Fruit fly (Drosophila melanogaster) whole organism, embryonic: Measurements from ENCODE around the gene CG1640.

Source experiments
- Bdp1 ChIP-seq: fragments of 200-800 bp; sonication (Bioruptor generic); optimal IDR thresholded peaks from 3 replicates; lab custom pipeline; 2016; ENCODE audit warnings: missing biosample characterization, missing genetic modification characterization
- CG10431 ChIP-seq: fragments of 200-800 bp; sonication (Bioruptor generic); optimal IDR thresholded peaks from 3 replicates; lab custom pipeline; 2018; ENCODE audit warnings: missing biosample characterization, mild to moderate bottlenecking, missing genetic modification characterization
- CG10979 ChIP-seq: fragments of 200-800 bp; sonication (Bioruptor generic); optimal IDR thresholded peaks from 2 replicates; lab custom pipeline; 2018; ENCODE audit warnings: missing biosample characterization, mild to moderate bottlenecking, missing genetic modification characterization, moderate library complexity
- CG11560 ChIP-seq: fragments of 200-800 bp; sonication (Bioruptor generic); IDR thresholded peaks from 3 replicates; pipeline ENCODE4 v1.3.6; 2022; ENCODE audit warnings: missing biosample characterization, missing genetic modification characterization
- CG12942 ChIP-seq: fragments of 200-800 bp; sonication (Bioruptor generic); optimal IDR thresholded peaks from 3 replicates; lab custom pipeline; 2016; ENCODE audit warnings: missing biosample characterization, missing genetic modification characterization
- CG14667 ChIP-seq: fragments of 200-800 bp; sonication (Bioruptor generic); IDR thresholded peaks from 2 replicates; pipeline ENCODE4 v1.3.6; 2022; ENCODE audit warnings: missing biosample characterization, missing genetic modification characterization
- CG14965 ChIP-seq: fragments of 200-800 bp; sonication (Bioruptor generic); optimal IDR thresholded peaks from 2 replicates; lab custom pipeline; 2016; ENCODE audit warnings: missing biosample characterization, missing genetic modification characterization, borderline replicate concordance
- CG15601 ChIP-seq: fragments of 200-800 bp; sonication (Bioruptor generic); optimal IDR thresholded peaks from 3 replicates; lab custom pipeline; 2019; ENCODE audit warnings: missing biosample characterization, mild to moderate bottlenecking, missing genetic modification characterization, moderate library complexity
- CG1647 ChIP-seq: fragments of 200-800 bp; sonication (Bioruptor generic); optimal IDR thresholded peaks from 3 replicates; lab custom pipeline; 2016; ENCODE audit warnings: missing biosample characterization, missing genetic modification characterization
- CG16813 ChIP-seq: fragments of 200-800 bp; sonication (Bioruptor generic); IDR thresholded peaks from 3 replicates; pipeline ENCODE4 v1.3.6; 2022; ENCODE audit warnings: missing biosample characterization, missing genetic modification characterization; ENCODE audit not compliant: partially characterized antibody
- CG17385 ChIP-seq: fragments of 200-800 bp; sonication (Bioruptor generic); optimal IDR thresholded peaks from 3 replicates; lab custom pipeline; 2018; ENCODE audit warnings: missing biosample characterization, mild to moderate bottlenecking, missing genetic modification characterization
- CG1832 ChIP-seq: fragments of 200-800 bp; sonication (Bioruptor generic); optimal IDR thresholded peaks from 2 replicates; lab custom pipeline; 2017; ENCODE audit warnings: missing biosample characterization, mild to moderate bottlenecking, missing genetic modification characterization, inconsistent platforms
- CG18476 ChIP-seq: fragments of 200-800 bp; sonication (Bioruptor generic); optimal IDR thresholded peaks from 2 replicates; lab custom pipeline; 2016; ENCODE audit warnings: missing biosample characterization, mild to moderate bottlenecking, missing genetic modification characterization
- CG2199 ChIP-seq: fragments of 200-800 bp; sonication (Bioruptor generic); IDR thresholded peaks from 3 replicates; pipeline ENCODE4 v1.3.6; 2022; ENCODE audit warnings: missing biosample characterization, missing genetic modification characterization
- CG34224 ChIP-seq: fragments of 200-800 bp; sonication (Bioruptor generic); IDR thresholded peaks from 3 replicates; pipeline ENCODE4 v1.3.6; 2022; ENCODE audit warnings: missing biosample characterization, missing genetic modification characterization; ENCODE audit not compliant: partially characterized antibody
- CG4404 ChIP-seq: fragments of 200-800 bp; sonication (Bioruptor generic); IDR thresholded peaks from 2 replicates; pipeline ENCODE4 v1.3.6; 2022; ENCODE audit warnings: missing biosample characterization, missing genetic modification characterization
- CG4424 ChIP-seq: fragments of 200-800 bp; sonication (Bioruptor generic); optimal IDR thresholded peaks from 3 replicates; lab custom pipeline; 2016; ENCODE audit warnings: missing biosample characterization, missing genetic modification characterization
- CG7786 ChIP-seq: fragments of 200-800 bp; sonication (Bioruptor generic); optimal IDR thresholded peaks from 2 replicates; lab custom pipeline; 2016; ENCODE audit warnings: missing biosample characterization, missing genetic modification characterization
- CG7928 ChIP-seq: fragments of 200-800 bp; sonication (Bioruptor generic); optimal IDR thresholded peaks from 2 replicates; lab custom pipeline; 2017; ENCODE audit warnings: missing biosample characterization, mild to moderate bottlenecking, missing genetic modification characterization
- CG8089 ChIP-seq: fragments of 200-800 bp; sonication (Bioruptor generic); optimal IDR thresholded peaks from 3 replicates; lab custom pipeline; 2016; ENCODE audit warnings: missing biosample characterization, missing genetic modification characterization
- CG9876 ChIP-seq: fragments of 200-800 bp; sonication (Bioruptor generic); optimal IDR thresholded peaks from 2 replicates; lab custom pipeline; 2016; ENCODE audit warnings: missing biosample characterization, missing genetic modification characterization
- H15 ChIP-seq: fragments of 200-800 bp; sonication (Bioruptor generic); IDR thresholded peaks from 3 replicates; pipeline ENCODE4 v1.3.6; 2022; ENCODE audit warnings: missing biosample characterization, missing genetic modification characterization
- Hmr ChIP-seq: fragments of 200-800 bp; sonication (Bioruptor generic); optimal IDR thresholded peaks from 3 replicates; lab custom pipeline; 2017; ENCODE audit warnings: mild to moderate bottlenecking, missing biosample characterization, missing genetic modification reagents, missing genetic modification characterization
- Hr39 ChIP-seq: fragments of >200 bp; optimal IDR thresholded peaks from 2 replicates; lab custom pipeline; 2017
- Kr ChIP-seq: fragments of 200-800 bp; sonication (Bioruptor generic); optimal IDR thresholded peaks from 2 replicates; lab custom pipeline; 2017; ENCODE audit warnings: missing biosample characterization, mild to moderate bottlenecking, missing genetic modification characterization
- Lim3 ChIP-seq: fragments of 200-800 bp; sonication (Bioruptor generic); IDR thresholded peaks from 2 replicates; pipeline ENCODE4 v1.3.6; 2022; ENCODE audit warnings: missing biosample characterization, missing genetic modification characterization
- NC2β ChIP-seq: fragments of 200-800 bp; sonication (Bioruptor generic); optimal IDR thresholded peaks from 2 replicates; lab custom pipeline; 2016; ENCODE audit warnings: missing biosample characterization, missing genetic modification characterization
- NK7.1 ChIP-seq: fragments of 200-800 bp; sonication (Bioruptor generic); optimal IDR thresholded peaks from 3 replicates; lab custom pipeline; 2016; ENCODE audit warnings: missing biosample characterization, missing genetic modification characterization
- Nf-YC ChIP-seq: fragments of 200-800 bp; optimal IDR thresholded peaks from 3 replicates; lab custom pipeline; 2019; ENCODE audit warnings: missing biosample characterization, mild to moderate bottlenecking, missing genetic modification characterization, moderate library complexity
- Opbp ChIP-seq: fragments of 200-800 bp; sonication (Bioruptor generic); IDR thresholded peaks from 3 replicates; pipeline ENCODE4 v1.3.6; 2022; ENCODE audit warnings: missing biosample characterization, missing genetic modification characterization; ENCODE audit not compliant: partially characterized antibody
- Sry-β ChIP-seq: fragments of 200-800 bp; sonication (Bioruptor generic); optimal IDR thresholded peaks from 2 replicates; lab custom pipeline; 2018; ENCODE audit warnings: missing biosample characterization, mild to moderate bottlenecking, missing genetic modification characterization, moderate library complexity
- az2 ChIP-seq: fragments of 200-800 bp; sonication (Bioruptor generic); optimal IDR thresholded peaks from 3 replicates; lab custom pipeline; 2016; ENCODE audit warnings: missing biosample characterization, missing genetic modification characterization
- bbx ChIP-seq: fragments of 200-800 bp; sonication (Bioruptor generic); IDR thresholded peaks from 2 replicates; pipeline ENCODE4 v1.3.6; 2022; ENCODE audit warnings: missing biosample characterization, missing genetic modification characterization; ENCODE audit not compliant: partially characterized antibody
- chm ChIP-seq: fragments of 200-800 bp; sonication (Bioruptor generic); IDR thresholded peaks from 2 replicates; pipeline ENCODE4 v1.3.6; 2022; ENCODE audit warnings: missing biosample characterization, missing genetic modification characterization
- eve ChIP-seq, 2 experiments: fragments of >200 bp; optimal IDR thresholded peaks; 2 replicates each; lab custom pipeline; 2017; ENCODE audit warnings: missing biosample characterization in 2 of 2, missing genetic modification characterization in 2 of 2
- ewg ChIP-seq: fragments of 200-800 bp; sonication (Bioruptor generic); optimal IDR thresholded peaks from 3 replicates; lab custom pipeline; 2017; ENCODE audit warnings: mild to moderate bottlenecking, missing biosample characterization, missing genetic modification reagents, missing genetic modification characterization
- jigr1 ChIP-seq: fragments of 200-800 bp; sonication (Bioruptor generic); IDR thresholded peaks from 3 replicates; pipeline ENCODE4 v1.3.6; 2022; ENCODE audit warnings: missing biosample characterization, missing genetic modification characterization
- luna ChIP-seq: fragments of 200-800 bp; sonication (Bioruptor generic); optimal IDR thresholded peaks from 2 replicates; lab custom pipeline; 2016; ENCODE audit warnings: missing biosample characterization, missing genetic modification characterization
- mirr ChIP-seq: fragments of 200-800 bp; sonication (Bioruptor generic); optimal IDR thresholded peaks from 3 replicates; lab custom pipeline; 2018; ENCODE audit warnings: missing biosample characterization, mild to moderate bottlenecking, missing genetic modification characterization
- nau ChIP-seq: fragments of 200-800 bp; sonication (Bioruptor generic); optimal IDR thresholded peaks from 3 replicates; lab custom pipeline; 2017; ENCODE audit warnings: missing biosample characterization, mild to moderate bottlenecking, missing genetic modification characterization, missing genetic modification reagents
- nmo ChIP-seq: fragments of 200-800 bp; sonication (Bioruptor generic); optimal IDR thresholded peaks from 2 replicates; lab custom pipeline; 2018; ENCODE audit warnings: missing biosample characterization, mild to moderate bottlenecking, missing genetic modification characterization, moderate library complexity
- p53 ChIP-seq: fragments of 200-800 bp; sonication (Bioruptor generic); optimal IDR thresholded peaks from 2 replicates; lab custom pipeline; 2016; ENCODE audit warnings: missing biosample characterization, missing genetic modification characterization
- pho ChIP-seq: fragments of 200-800 bp; sonication (Bioruptor generic); optimal IDR thresholded peaks from 2 replicates; lab custom pipeline; 2016; ENCODE audit warnings: missing biosample characterization, missing genetic modification characterization
- row ChIP-seq: fragments of 200-800 bp; sonication (Bioruptor generic); IDR thresholded peaks from 3 replicates; pipeline ENCODE4 v1.3.6; 2022; ENCODE audit warnings: missing biosample characterization, missing genetic modification characterization
- sc ChIP-seq, 3 experiments: fragments of >200 bp in 2 of 3; fragments of 200-800 bp in 1 of 3; sonication (Bioruptor generic) in 1 of 3; optimal IDR thresholded peaks; 2 replicates in 2 of 3; 3 replicates in 1 of 3; lab custom pipeline; 2017; ENCODE audit warnings: mild to moderate bottlenecking in 1 of 3, missing biosample characterization in 1 of 3, missing genetic modification characterization in 1 of 3, missing genetic modification reagents in 1 of 3
- sd ChIP-seq: fragments of 200-800 bp; sonication (Bioruptor generic); optimal IDR thresholded peaks from 3 replicates; lab custom pipeline; 2018; ENCODE audit warnings: missing biosample characterization, mild to moderate bottlenecking, missing genetic modification characterization, moderate library complexity
- sima ChIP-seq: fragments of 200-800 bp; sonication (Bioruptor generic); optimal IDR thresholded peaks from 2 replicates; lab custom pipeline; 2016; ENCODE audit warnings: missing biosample characterization, missing genetic modification characterization
- slp2 ChIP-seq: fragments of 200-800 bp; sonication (Bioruptor generic); optimal IDR thresholded peaks from 2 replicates; lab custom pipeline; 2016; ENCODE audit warnings: missing biosample characterization, missing genetic modification characterization
- toy ChIP-seq: fragments of 200-800 bp; sonication (Bioruptor generic); IDR thresholded peaks from 2 replicates; pipeline ENCODE4 v1.3.6; 2022; ENCODE audit warnings: missing biosample characterization, missing genetic modification characterization
- vfl ChIP-seq: fragments of 200-800 bp; sonication (Bioruptor generic); optimal IDR thresholded peaks from 2 replicates; lab custom pipeline; 2016; ENCODE audit warnings: missing biosample characterization, missing genetic modification characterization
- wek ChIP-seq: fragments of 200-800 bp; sonication (Bioruptor generic); optimal IDR thresholded peaks from 3 replicates; lab custom pipeline; 2018; ENCODE audit warnings: missing biosample characterization, mild to moderate bottlenecking, missing genetic modification characterization, moderate library complexity

Gene CG1640

dm6 chrX:13323114-13323513, 47.3 kb upstream of the CG1640 start (continued):
- no peak for TF ChIP-seq H15 (GFP tag; lab: Robert Waterston, UW)
- peak; percentile 26 for TF ChIP-seq nau (GFP tag; lab: Kevin White, UChicago)
- no peak for TF ChIP-seq Lim3 (GFP tag; lab: Robert Waterston, UW)
- TF ChIP-seq sc (optimal IDR thresholded peaks at IDR 0.05; lab: Kevin White, UChicago) = no peak
- TF ChIP-seq sc (GFP tag; optimal IDR thresholded peaks at IDR 0.05; lab: Kevin White, UChicago) = no peak
- peak; percentile 47; the same call in 1 of the 2 replicates for TF ChIP-seq chm (GFP tag; lab: Robert Waterston, UW)
- no peak for TF ChIP-seq Kr (GFP tag; lab: Kevin White, UChicago)
- peak; percentile 75 for TF ChIP-seq vfl (GFP tag; lab: Kevin White, UChicago)
- TF ChIP-seq CG12942 (GFP tag; lab: Kevin White, UChicago) = peak; percentile 44
- TF ChIP-seq slp2 (GFP tag; lab: Kevin White, UChicago) = peak; percentile 68
- TF ChIP-seq Hr39 (lab: Kevin White, UChicago) = no peak
- TF ChIP-seq CG8089 = peak; percentile 65
- no peak for TF ChIP-seq sd (tag; lab: Kevin White, UChicago)
- no peak for TF ChIP-seq CG34224 (GFP tag; lab: Robert Waterston, UW)
- TF ChIP-seq bbx (GFP tag; lab: Robert Waterston, UW) = no peak
- TF ChIP-seq CG14667 (GFP tag; lab: Robert Waterston, UW) = no peak
- peak; percentile 63 for TF ChIP-seq CG7786
- TF ChIP-seq pho (GFP tag; lab: Kevin White, UChicago) = peak; percentile 75
- TF ChIP-seq CG10431 = no peak
- peak; percentile 67 for TF ChIP-seq CG4424 (GFP tag; lab: Kevin White, UChicago)
- no peak for TF ChIP-seq CG7928
- TF ChIP-seq CG2199 (GFP tag; lab: Robert Waterston, UW) = no peak
- TF ChIP-seq ewg (GFP tag; lab: Kevin White, UChicago) = peak; percentile 27
- TF ChIP-seq CG15601 (tag; lab: Kevin White, UChicago) = no peak
- TF ChIP-seq CG1832 = no peak
- no peak for TF ChIP-seq CG16813 (GFP tag; lab: Robert Waterston, UW)
- no peak for TF ChIP-seq CG14965 (GFP tag; lab: Kevin White, UChicago)
- TF ChIP-seq Bdp1 (GFP tag; lab: Kevin White, UChicago) = peak; percentile 11
- TF ChIP-seq Opbp = no peak
- TF ChIP-seq sima (GFP tag; lab: Kevin White, UChicago) = no peak
- peak; percentile 50 for TF ChIP-seq CG18476 (GFP tag; lab: Kevin White, UChicago)
- peak; percentile 54 for TF ChIP-seq CG17385 (GFP tag; lab: Kevin White, UChicago)
- peak; percentile 69 for TF ChIP-seq row (GFP tag; lab: Robert Waterston, UW)
- TF ChIP-seq NC2β (GFP tag; lab: Kevin White, UChicago) = peak; percentile 58
- peak; percentile 37 for TF ChIP-seq CG10979
- no peak for TF ChIP-seq mirr
- TF ChIP-seq p53 (GFP tag; lab: Kevin White, UChicago) = no peak
- TF ChIP-seq Sry-β (GFP tag; lab: Kevin White, UChicago) = no peak
- peak; percentile 20 for TF ChIP-seq NK7.1
- peak; percentile 38; the same call in 1 of the 2 replicates for TF ChIP-seq CG4404 (GFP tag; lab: Robert Waterston, UW)
- TF ChIP-seq CG1647 = peak; percentile 49
- no peak for TF ChIP-seq wek (GFP tag; lab: Kevin White, UChicago)
- TF ChIP-seq jigr1 = no peak; the same call in 2 of the 3 replicates
- TF ChIP-seq nmo (GFP tag; lab: Kevin White, UChicago) = peak; percentile 50
- peak in 1 of 2 experiments; percentile 91 for TF ChIP-seq eve (GFP tag; optimal IDR thresholded peaks at IDR 0.05; lab: Kevin White, UChicago)
- TF ChIP-seq az2 (GFP tag; lab: Kevin White, UChicago) = peak; percentile 65
- TF ChIP-seq CG9876 = no peak
- 0 out of 2 replicates have a peak, but pooled peaks have one; percentile 23 for TF ChIP-seq toy (GFP tag; lab: Robert Waterston, UW)
- no peak for TF ChIP-seq CG11560 (tag; lab: Robert Waterston, UW)
- peak; percentile 15 for TF ChIP-seq Nf-YC
- TF ChIP-seq luna (GFP tag; lab: Kevin White, UChicago) = peak; percentile 42
- peak; percentile 68 for TF ChIP-seq Hmr (GFP tag; lab: Kevin White, UChicago)
